Fruit fly (Drosophila melanogaster) whole organism, embryonic: ENCODE measurements around the gene CG1847.

ENCODE experiments used
- Atf-2 ChIP-seq: fragments of 200-800 bp; sonication (Bioruptor generic); optimal IDR thresholded peaks from 2 replicates; lab custom pipeline; 2016; ENCODE audit warnings: missing biosample characterization, missing genetic modification characterization
- CG10147 ChIP-seq: fragments of 200-800 bp; sonication (Bioruptor generic); optimal IDR thresholded peaks from 2 replicates; lab custom pipeline; 2019; ENCODE audit warnings: missing biosample characterization, mild to moderate bottlenecking, missing genetic modification characterization, moderate library complexity
- CG10209 ChIP-seq: fragments of 200-800 bp; sonication (Bioruptor generic); optimal IDR thresholded peaks from 3 replicates; lab custom pipeline; 2017; ENCODE audit warnings: missing biosample characterization, mild to moderate bottlenecking, missing genetic modification characterization, missing genetic modification reagents
- CG10321 ChIP-seq: fragments of 200-800 bp; sonication (Bioruptor generic); IDR thresholded peaks from 2 replicates; pipeline ENCODE4 v1.3.6; 2022; ENCODE audit warnings: missing biosample characterization, missing genetic modification characterization
- CG12236 ChIP-seq: fragments of 200-800 bp; sonication (Bioruptor generic); optimal IDR thresholded peaks from 2 replicates; lab custom pipeline; 2016; ENCODE audit warnings: missing biosample characterization, missing genetic modification characterization
- CG12942 ChIP-seq: fragments of 200-800 bp; sonication (Bioruptor generic); optimal IDR thresholded peaks from 3 replicates; lab custom pipeline; 2016; ENCODE audit warnings: missing biosample characterization, missing genetic modification characterization
- CG14050 ChIP-seq: fragments of 200-800 bp; sonication (Bioruptor generic); IDR thresholded peaks from 3 replicates; pipeline ENCODE4 v1.3.6; 2022; ENCODE audit warnings: missing biosample characterization, missing genetic modification characterization
- CG14965 ChIP-seq: fragments of 200-800 bp; sonication (Bioruptor generic); optimal IDR thresholded peaks from 2 replicates; lab custom pipeline; 2016; ENCODE audit warnings: missing biosample characterization, missing genetic modification characterization, borderline replicate concordance
- CG15479 ChIP-seq: fragments of 200-800 bp; sonication (Bioruptor generic); optimal IDR thresholded peaks from 3 replicates; lab custom pipeline; 2019; ENCODE audit warnings: missing biosample characterization, mild to moderate bottlenecking, missing genetic modification characterization, moderate library complexity
- CG16815 ChIP-seq: fragments of 200-800 bp; sonication (Bioruptor generic); optimal IDR thresholded peaks from 3 replicates; lab custom pipeline; 2017; ENCODE audit warnings: missing biosample characterization, mild to moderate bottlenecking, missing genetic modification characterization
- CG17829 ChIP-seq: fragments of 200-800 bp; optimal IDR thresholded peaks from 2 replicates; lab custom pipeline; 2019; ENCODE audit warnings: missing biosample characterization, mild to moderate bottlenecking, missing genetic modification characterization, moderate library complexity
- CG18599 ChIP-seq: fragments of 200-800 bp; sonication (Bioruptor generic); optimal IDR thresholded peaks from 3 replicates; lab custom pipeline; 2017; ENCODE audit warnings: missing biosample characterization, missing genetic modification characterization, mild to moderate bottlenecking, moderate library complexity, missing genetic modification reagents
- CG30431 ChIP-seq: fragments of 200-800 bp; sonication (Bioruptor generic); optimal IDR thresholded peaks from 2 replicates; lab custom pipeline; 2017; ENCODE audit warnings: missing biosample characterization, missing genetic modification characterization
- CG3065 ChIP-seq: fragments of 200-800 bp; sonication (Bioruptor generic); optimal IDR thresholded peaks from 2 replicates; lab custom pipeline; 2016; ENCODE audit warnings: missing biosample characterization, missing genetic modification characterization
- CG4328 ChIP-seq: fragments of 200-800 bp; sonication (Bioruptor generic); optimal IDR thresholded peaks from 3 replicates; lab custom pipeline; 2017; ENCODE audit warnings: missing biosample characterization, missing genetic modification reagents, missing genetic modification characterization
- CG43689 ChIP-seq: fragments of 200-800 bp; sonication (Bioruptor generic); IDR thresholded peaks from 2 replicates; pipeline ENCODE4 v1.3.6; 2022; ENCODE audit warnings: missing biosample characterization, missing genetic modification characterization
- CG6654 ChIP-seq: fragments of 200-800 bp; sonication (Bioruptor generic); optimal IDR thresholded peaks from 2 replicates; lab custom pipeline; 2017; ENCODE audit warnings: missing biosample characterization, mild to moderate bottlenecking, missing genetic modification characterization
- CG6683 ChIP-seq: fragments of 200-800 bp; sonication (Bioruptor generic); optimal IDR thresholded peaks from 2 replicates; lab custom pipeline; 2017; ENCODE audit warnings: missing biosample characterization, mild to moderate bottlenecking, missing genetic modification characterization, missing genetic modification reagents
- CG6813 ChIP-seq: fragments of 200-800 bp; sonication (Bioruptor generic); optimal IDR thresholded peaks from 2 replicates; lab custom pipeline; 2017; ENCODE audit warnings: missing biosample characterization, missing genetic modification characterization, mild to moderate bottlenecking, moderate library complexity, missing genetic modification reagents
- CG7372 ChIP-seq: fragments of 200-800 bp; sonication (Bioruptor generic); IDR thresholded peaks from 2 replicates; pipeline ENCODE4 v1.3.6; 2022; ENCODE audit warnings: missing biosample characterization, missing genetic modification characterization
- CkIIα-i1 ChIP-seq: fragments of 200-800 bp; sonication (Bioruptor generic); IDR thresholded peaks from 2 replicates; pipeline ENCODE4 v1.3.6; 2022; ENCODE audit warnings: missing biosample characterization, missing genetic modification characterization
- Ets97D ChIP-seq: fragments of 200-800 bp; sonication (Bioruptor generic); optimal IDR thresholded peaks from 3 replicates; lab custom pipeline; 2016; ENCODE audit warnings: missing biosample characterization, missing genetic modification characterization
- GATAe ChIP-seq: fragments of 200-800 bp; sonication (Bioruptor generic); conservative IDR thresholded peaks from 2 replicates; pipeline ENCODE4 v1.3.6; 2022; ENCODE audit warnings: missing biosample characterization, missing genetic modification characterization
- Gug ChIP-seq: fragments of 200-800 bp; sonication (Bioruptor generic); IDR thresholded peaks from 4 replicates; pipeline ENCODE4 v1.3.6; 2022; ENCODE audit warnings: missing biosample characterization, missing genetic modification characterization
- HLH4C ChIP-seq: fragments of 200-800 bp; sonication (Bioruptor generic); IDR thresholded peaks from 3 replicates; pipeline ENCODE4 v1.3.6; 2022; ENCODE audit warnings: missing biosample characterization, missing genetic modification characterization; ENCODE audit not compliant: partially characterized antibody
- HmgZ ChIP-seq: fragments of 200-800 bp; sonication (Bioruptor generic); optimal IDR thresholded peaks from 2 replicates; lab custom pipeline; 2018; ENCODE audit warnings: missing biosample characterization, mild to moderate bottlenecking, missing genetic modification characterization
- Max ChIP-seq: fragments of 200-800 bp; sonication (Bioruptor generic); optimal IDR thresholded peaks from 2 replicates; lab custom pipeline; 2016; ENCODE audit warnings: missing biosample characterization, mild to moderate bottlenecking, missing genetic modification characterization
- NC2β ChIP-seq: fragments of 200-800 bp; sonication (Bioruptor generic); optimal IDR thresholded peaks from 2 replicates; lab custom pipeline; 2016; ENCODE audit warnings: missing biosample characterization, missing genetic modification characterization
- NfI ChIP-seq: fragments of 200-800 bp; sonication (Bioruptor generic); optimal IDR thresholded peaks from 3 replicates; lab custom pipeline; 2018; ENCODE audit warnings: missing biosample characterization, mild to moderate bottlenecking, missing genetic modification characterization, moderate library complexity
- Rfx ChIP-seq: fragments of 200-800 bp; sonication (Bioruptor generic); IDR thresholded peaks from 2 replicates; pipeline ENCODE4 v1.3.6; 2022; ENCODE audit warnings: missing biosample characterization, missing genetic modification characterization
- Taf1 ChIP-seq: fragments of 200-800 bp; sonication (Bioruptor generic); IDR thresholded peaks from 2 replicates; pipeline ENCODE4 v1.3.6; 2022; ENCODE audit warnings: missing biosample characterization, missing genetic modification characterization
- YL-1 ChIP-seq: fragments of 200-800 bp; sonication (Bioruptor generic); optimal IDR thresholded peaks from 3 replicates; lab custom pipeline; 2017; ENCODE audit warnings: missing biosample characterization, mild to moderate bottlenecking, missing genetic modification characterization
- ab ChIP-seq: fragments of 200-800 bp; sonication (Bioruptor generic); optimal IDR thresholded peaks from 2 replicates; lab custom pipeline; 2016; ENCODE audit warnings: missing biosample characterization, missing genetic modification characterization
- ara ChIP-seq: fragments of 200-800 bp; sonication (Bioruptor generic); IDR thresholded peaks from 2 replicates; pipeline ENCODE4 v1.3.6; 2022; ENCODE audit warnings: missing biosample characterization, missing genetic modification characterization
- bowl ChIP-seq: fragments of 200-800 bp; sonication (Bioruptor generic); IDR thresholded peaks from 2 replicates; pipeline ENCODE4 v1.3.6; 2022; ENCODE audit warnings: missing biosample characterization, missing genetic modification characterization
- cas ChIP-seq: fragments of 200-800 bp; sonication (Bioruptor generic); IDR thresholded peaks from 2 replicates; pipeline ENCODE4 v1.3.6; 2022; ENCODE audit warnings: missing biosample characterization, missing genetic modification characterization
- danr ChIP-seq: fragments of 200-800 bp; sonication (Bioruptor generic); IDR thresholded peaks from 2 replicates; pipeline ENCODE4 v1.3.6; 2022; ENCODE audit warnings: missing biosample characterization, missing genetic modification characterization
- dimm ChIP-seq: fragments of 200-800 bp; sonication (Bioruptor generic); IDR thresholded peaks from 2 replicates; pipeline ENCODE4 v1.3.6; 2022; ENCODE audit warnings: missing biosample characterization, missing genetic modification characterization
- esg ChIP-seq: fragments of 200-800 bp; sonication (Bioruptor generic); conservative IDR thresholded peaks from 2 replicates; pipeline ENCODE4 v1.3.6; 2022; ENCODE audit warnings: missing biosample characterization, missing genetic modification characterization
- fd102C ChIP-seq: fragments of 200-800 bp; sonication (Bioruptor generic); optimal IDR thresholded peaks from 2 replicates; lab custom pipeline; 2018; ENCODE audit warnings: missing biosample characterization, mild to moderate bottlenecking, missing genetic modification characterization, moderate library complexity
- gsb-n ChIP-seq: fragments of 200-800 bp; sonication (Bioruptor generic); optimal IDR thresholded peaks from 3 replicates; lab custom pipeline; 2018; ENCODE audit warnings: missing biosample characterization, mild to moderate bottlenecking, missing genetic modification characterization
- jing ChIP-seq: fragments of 200-800 bp; sonication (Bioruptor generic); optimal IDR thresholded peaks from 2 replicates; lab custom pipeline; 2018; ENCODE audit warnings: missing biosample characterization, mild to moderate bottlenecking, missing genetic modification characterization
- klu ChIP-seq: fragments of 200-800 bp; sonication (Bioruptor generic); IDR thresholded peaks from 2 replicates; pipeline ENCODE4 v1.3.6; 2022; ENCODE audit warnings: missing biosample characterization, missing genetic modification characterization
- peb ChIP-seq: fragments of 200-800 bp; sonication (Bioruptor generic); IDR thresholded peaks from 2 replicates; pipeline ENCODE4 v1.3.6; 2022; ENCODE audit warnings: missing biosample characterization, missing genetic modification characterization
- repo ChIP-seq: fragments of 200-800 bp; sonication (Bioruptor generic); optimal IDR thresholded peaks from 2 replicates; lab custom pipeline; 2016; ENCODE audit warnings: missing biosample characterization, missing genetic modification characterization
- slp2 ChIP-seq: fragments of 200-800 bp; sonication (Bioruptor generic); optimal IDR thresholded peaks from 2 replicates; lab custom pipeline; 2016; ENCODE audit warnings: missing biosample characterization, missing genetic modification characterization
- sob ChIP-seq: fragments of 200-800 bp; sonication (Bioruptor generic); IDR thresholded peaks from 2 replicates; pipeline ENCODE4 v1.3.6; 2022; ENCODE audit warnings: missing biosample characterization, missing genetic modification characterization
- tap ChIP-seq: fragments of 200-800 bp; optimal IDR thresholded peaks from 3 replicates; lab custom pipeline; 2019; ENCODE audit warnings: missing biosample characterization, mild to moderate bottlenecking, missing genetic modification characterization, moderate library complexity
- tio ChIP-seq: fragments of 200-800 bp; sonication (Bioruptor generic); optimal IDR thresholded peaks from 2 replicates; lab custom pipeline; 2017; ENCODE audit warnings: missing biosample characterization, missing genetic modification characterization, inconsistent platforms
- wdn ChIP-seq: fragments of 200-800 bp; sonication (Bioruptor generic); IDR thresholded peaks from 2 replicates; pipeline ENCODE4 v1.3.6; 2022; ENCODE audit warnings: missing biosample characterization, missing genetic modification characterization
- wor ChIP-seq: fragments of 200-800 bp; sonication (Bioruptor generic); IDR thresholded peaks from 2 replicates; pipeline ENCODE4 v1.3.6; 2022; ENCODE audit warnings: missing biosample characterization, missing genetic modification characterization
- yki ChIP-seq: fragments of >200 bp; optimal IDR thresholded peaks from 3 replicates; lab custom pipeline; 2018

The CG1847 gene

DNA sequence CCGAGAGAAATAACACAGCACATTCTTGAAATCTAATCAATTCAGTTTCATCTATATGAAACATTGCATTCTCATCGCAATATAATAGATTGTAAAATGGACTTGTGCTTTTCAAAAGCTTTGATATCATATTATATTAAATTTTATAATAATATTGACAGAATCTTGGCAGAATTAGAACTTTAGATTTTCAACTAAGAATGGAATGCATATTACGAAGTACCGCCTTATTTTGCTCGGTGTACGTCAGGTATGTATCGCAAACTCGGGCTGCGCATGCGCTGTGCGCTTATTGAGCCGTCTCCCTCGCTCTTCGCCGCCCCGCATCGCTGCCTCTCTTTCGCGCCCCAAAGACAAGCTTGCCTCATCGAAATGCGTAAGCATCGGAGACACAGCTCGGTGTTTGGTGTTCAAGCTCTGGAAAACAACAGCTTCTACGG, 46.2 kb downstream of the CG1847 start (continued):
- TF ChIP-seq gsb-n (tag; lab: Kevin White, UChicago) (peak; percentile 85), tap (tag; lab: Kevin White, UChicago) (peak; percentile 91), Max (GFP tag; lab: Kevin White, UChicago) (peak; percentile 32), CG14965 (no peak), CG10209 (peak; percentile 90), Atf-2 (GFP tag; lab: Kevin White, UChicago) (no peak), ab (GFP tag; lab: Kevin White, UChicago) (no peak), GATAe (GFP tag; lab: Robert Waterston, UW) (peak; percentile 47), NfI (GFP tag; lab: Kevin White, UChicago) (peak; percentile 89), repo (no peak), klu (GFP tag; lab: Robert Waterston, UW) (peak; percentile 88), CkIIα-i1 (no peak), slp2 (peak; percentile 4), CG16815 (GFP tag; lab: Kevin White, UChicago) (peak; percentile 89), CG4328 (GFP tag; lab: Kevin White, UChicago) (peak; percentile 91), NC2β (GFP tag; lab: Kevin White, UChicago) (no peak), Gug (peak; percentile 67), tio (GFP tag; lab: Kevin White, UChicago) (peak; percentile 84), ara (GFP tag; lab: Robert Waterston, UW) (peak; percentile 88), CG6813 (peak; percentile 79), CG18599 (GFP tag; lab: Kevin White, UChicago) (peak; percentile 89), sob (GFP tag; lab: Robert Waterston, UW) (peak; percentile 81), CG10321 (GFP tag; lab: Robert Waterston, UW) (peak; percentile 59), CG14050 (GFP tag; lab: Robert Waterston, UW) (peak; percentile 78), CG30431 (GFP tag; lab: Kevin White, UChicago) (peak; percentile 79), HmgZ (tag; lab: Kevin White, UChicago) (peak; percentile 82), YL-1 (peak; percentile 77), yki (lab: Kevin White, UChicago) (no peak), jing (GFP tag; lab: Kevin White, UChicago) (peak; percentile 65), danr (GFP tag; lab: Robert Waterston, UW) (peak; percentile 85), bowl (GFP tag; lab: Robert Waterston, UW) (peak; percentile 58; the same call in 1 of the 2 replicates), dimm (GFP tag; lab: Robert Waterston, UW) (peak; percentile 61; the same call in 1 of the 2 replicates), Taf1 (GFP tag; lab: Robert Waterston, UW) (peak; percentile 59; the same call in 1 of the 2 replicates), CG6683 (GFP tag; lab: Kevin White, UChicago) (peak; percentile 76), Ets97D (GFP tag; lab: Kevin White, UChicago) (no peak), esg (peak; percentile 86), CG10147 (GFP tag; lab: Kevin White, UChicago) (peak; percentile 88), wor (GFP tag; lab: Robert Waterston, UW) (peak; percentile 81), peb (GFP tag; lab: Robert Waterston, UW) (peak; percentile 64), CG12942 (GFP tag; lab: Kevin White, UChicago) (peak; percentile 64), CG15479 (GFP tag; lab: Kevin White, UChicago) (peak; percentile 62), wdn (no peak), CG17829 (tag; lab: Kevin White, UChicago) (peak; percentile 95), fd102C (GFP tag; lab: Kevin White, UChicago) (peak; percentile 54), HLH4C (GFP tag; lab: Robert Waterston, UW) (no peak), CG6654 (GFP tag; lab: Kevin White, UChicago) (peak; percentile 66), cas (peak; percentile 64; the same call in 1 of the 2 replicates), CG12236 (GFP tag; lab: Kevin White, UChicago) (no peak), Rfx (GFP tag; lab: Robert Waterston, UW) (peak; percentile 88), CG3065 (GFP tag; lab: Kevin White, UChicago) (peak; percentile 35), CG43689 (GFP tag; lab: Robert Waterston, UW) (0 out of 2 replicates have a peak, but pooled peaks have one; percentile 4), CG7372 (GFP tag; lab: Robert Waterston, UW) (peak; percentile 83)
